Fruit fly (Drosophila melanogaster): Measurements from ENCODE around the gene CheB38a.
A peak's percentile ranks its signal among the peaks of the same experiment; 100 is the strongest.

CheB38a gene

DNA sequence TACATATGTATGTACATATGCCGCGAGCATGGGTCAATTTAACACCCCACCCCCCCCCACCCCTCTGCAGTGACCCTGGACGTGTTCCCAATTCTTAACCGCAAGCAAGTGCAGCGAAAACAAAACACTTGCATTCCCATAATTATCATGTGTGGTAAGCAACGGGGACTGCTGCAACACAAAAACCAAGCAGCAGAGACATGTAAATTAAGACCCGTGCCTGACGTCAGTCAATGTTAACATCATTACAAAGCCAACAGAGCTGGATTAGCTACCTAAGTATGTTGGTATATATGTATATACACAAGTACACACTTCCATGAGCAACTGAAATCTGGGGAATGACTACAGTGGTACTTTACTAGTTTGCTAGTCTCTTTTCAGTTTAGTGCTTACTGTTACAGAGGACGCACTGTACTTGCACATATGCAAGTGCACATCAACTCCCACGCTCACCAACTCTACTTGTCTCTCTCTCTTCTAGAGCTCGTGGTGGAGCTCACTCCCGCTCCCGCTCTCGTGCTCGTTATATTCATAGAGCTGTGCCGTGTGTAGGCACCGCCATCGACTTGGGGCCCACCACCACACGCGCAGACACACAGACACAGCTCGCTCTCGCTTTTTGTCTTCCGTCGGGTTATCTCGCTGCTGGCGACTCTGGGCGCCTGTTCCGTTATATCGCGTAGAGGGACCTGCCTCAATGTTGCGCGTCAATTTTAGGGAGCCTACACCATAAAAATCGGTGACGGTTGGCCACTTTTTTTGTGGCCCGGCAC, 3.1 kb upstream of the CheB38a start (continued):
- TF ChIP-seq zfh1 (GFP tag; IDR thresholded peaks at IDR 0.05) (no peak; the same call in 2 of the 3 replicates), Opbp (GFP tag; IDR thresholded peaks at IDR 0.05; ENCODE audit: partially characterized antibody) (peak; percentile 48; the same call in 1 of the 3 replicates), Ets97D (GFP tag; optimal IDR thresholded peaks at IDR 0.05) (no peak), Ada2b (GFP tag; IDR thresholded peaks at IDR 0.05) (no peak), chinmo (GFP tag; IDR thresholded peaks at IDR 0.05; ENCODE audit: partially characterized antibody) (peak; percentile 82; the same call in 3 of the 4 replicates), CTCF (GFP tag; optimal IDR thresholded peaks at IDR 0.05) (no peak), cato (GFP tag; optimal IDR thresholded peaks at IDR 0.05; ENCODE audit: borderline replicate concordance) (no peak), CG15696 (tag; optimal IDR thresholded peaks at IDR 0.05) (no peak), CG10147 (GFP tag; optimal IDR thresholded peaks at IDR 0.05) (no peak), Ets65A (GFP tag) (no peak), cas (GFP tag; IDR thresholded peaks at IDR 0.05) (no peak; the same call in 1 of the 2 replicates), Fer1 (GFP tag; optimal IDR thresholded peaks at IDR 0.05) (peak; percentile 56), Lim3 (GFP tag; IDR thresholded peaks at IDR 0.05) (no peak), Spps (tag; optimal IDR thresholded peaks at IDR 0.05) (no peak), MBD-R2 (GFP tag; IDR thresholded peaks at IDR 0.05) (no peak), CG7786 (GFP tag; optimal IDR thresholded peaks at IDR 0.05) (no peak), ems (GFP tag; optimal IDR thresholded peaks at IDR 0.05) (no peak), caup (GFP tag; optimal IDR thresholded peaks at IDR 0.05; ENCODE audit: severe bottlenecking) (no peak), CG6272 (GFP tag; IDR thresholded peaks at IDR 0.05) (no peak), fru (optimal IDR thresholded peaks at IDR 0.05) (no peak), rib (GFP tag; IDR thresholded peaks at IDR 0.05) (no peak), Hand (GFP tag; optimal IDR thresholded peaks at IDR 0.05) (no peak), CG1602 (GFP tag; optimal IDR thresholded peaks at IDR 0.05) (no peak), mam (GFP tag; optimal IDR thresholded peaks at IDR 0.05) (no peak), dm (GFP tag; optimal IDR thresholded peaks at IDR 0.05) (no peak), eyg (GFP tag; optimal IDR thresholded peaks at IDR 0.05) (no peak), Dip3 (GFP tag; optimal IDR thresholded peaks at IDR 0.05) (no peak), CG34422 (GFP tag; IDR thresholded peaks at IDR 0.05) (peak; percentile 40; the same call in 1 of the 3 replicates), lov (optimal IDR thresholded peaks at IDR 0.05) (no peak), lov (GFP tag; IDR thresholded peaks at IDR 0.05) (no peak), sr (GFP tag; IDR thresholded peaks at IDR 0.05) (peak; percentile 85; the same call in 2 of the 3 replicates), cad (GFP tag; optimal IDR thresholded peaks at IDR 0.05) (no peak), sens (GFP tag) (peak; percentile 87), CG16813 (GFP tag; IDR thresholded peaks at IDR 0.05; ENCODE audit: partially characterized antibody) (no peak), tio (GFP tag; optimal IDR thresholded peaks at IDR 0.05) (no peak), CG15514 (GFP tag; optimal IDR thresholded peaks at IDR 0.05) (no peak), C15 (GFP tag; IDR thresholded peaks at IDR 0.05) (no peak), Asciz (GFP tag; optimal IDR thresholded peaks at IDR 0.05) (no peak), oc (tag; optimal IDR thresholded peaks at IDR 0.05) (no peak), unc-4 (GFP tag; IDR thresholded peaks at IDR 0.05; ENCODE audit: partially characterized antibody) (peak; percentile 60), h (optimal IDR thresholded peaks at IDR 0.05) (no peak), Vsx1 (GFP tag; optimal IDR thresholded peaks at IDR 0.05) (no peak), CG32772 (GFP tag; IDR thresholded peaks at IDR 0.05) (no peak), danr (GFP tag; IDR thresholded peaks at IDR 0.05) (no peak), Atf6 (GFP tag; IDR thresholded peaks at IDR 0.05) (no peak; the same call in 1 of the 2 replicates), p53 (GFP tag; optimal IDR thresholded peaks at IDR 0.05) (no peak), slbo (GFP tag; IDR thresholded peaks at IDR 0.05) (no peak), CG10321 (GFP tag; IDR thresholded peaks at IDR 0.05) (no peak), CG8089 (GFP tag; optimal IDR thresholded peaks at IDR 0.05) (no peak), esg (GFP tag; conservative IDR thresholded peaks at IDR 0.05) (no peak), Ravus (GFP tag; IDR thresholded peaks at IDR 0.05) (no peak), CG12942 (GFP tag; optimal IDR thresholded peaks at IDR 0.05) (no peak)

All from whole organism, embryonic.